Fruit fly (Drosophila melanogaster): ENCODE data around the gene spir.

Gene spir

DNA sequence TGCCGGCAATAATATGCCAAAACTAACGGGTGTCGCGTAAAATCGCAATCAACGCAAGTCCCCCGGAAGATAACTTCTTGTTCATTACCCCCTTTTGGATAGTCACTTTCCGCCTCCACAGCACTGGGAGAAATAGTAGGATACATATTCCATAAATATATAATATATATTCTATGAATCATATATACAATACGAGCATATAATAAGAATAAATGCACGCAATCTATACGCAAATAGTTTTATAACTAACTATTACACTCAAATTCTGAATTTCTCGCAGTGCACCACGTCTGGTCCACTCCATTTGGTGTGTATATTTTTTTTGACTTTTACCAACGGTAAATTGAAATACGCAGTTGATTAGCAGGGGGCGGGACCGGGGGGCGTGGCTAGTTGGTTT lies 59.1 kb downstream of the spir start (continued):
- TF ChIP-seq jing (GFP tag; optimal IDR thresholded peaks at IDR 0.05) (no peak), Adf1 (GFP tag; IDR thresholded peaks at IDR 0.05) (no peak), Oaz (GFP tag; IDR thresholded peaks at IDR 0.05) (no peak), zfh1 (GFP tag; IDR thresholded peaks at IDR 0.05) (0 out of 3 replicates have a peak, but pooled peaks have one; percentile 5), Bdp1 (GFP tag; optimal IDR thresholded peaks at IDR 0.05) (no peak), CG10209 (GFP tag; optimal IDR thresholded peaks at IDR 0.05) (peak; percentile 15), CG3847 (GFP tag; IDR thresholded peaks at IDR 0.05) (no peak), CG17612 (GFP tag; IDR thresholded peaks at IDR 0.05) (no peak), Dbx (GFP tag; IDR thresholded peaks at IDR 0.05) (no peak), CG9817 (tag; optimal IDR thresholded peaks at IDR 0.05) (no peak), Xrp1 (GFP tag; IDR thresholded peaks at IDR 0.05) (peak; percentile 35; the same call in 1 of the 2 replicates), CG18599 (GFP tag; optimal IDR thresholded peaks at IDR 0.05) (peak; percentile 1), CG14441 (GFP tag; IDR thresholded peaks at IDR 0.05) (no peak), CG4820 (GFP tag; optimal IDR thresholded peaks at IDR 0.05) (peak; percentile 2), her (GFP tag; optimal IDR thresholded peaks at IDR 0.05) (no peak), so (GFP tag; IDR thresholded peaks at IDR 0.05) (no peak), gsb (GFP tag; IDR thresholded peaks at IDR 0.05) (no peak), ara (GFP tag; IDR thresholded peaks at IDR 0.05) (no peak), lilli (GFP tag; optimal IDR thresholded peaks at IDR 0.05) (no peak), unpg (GFP tag; optimal IDR thresholded peaks at IDR 0.05) (no peak), CG7556 (GFP tag; optimal IDR thresholded peaks at IDR 0.05) (no peak), sr (GFP tag; IDR thresholded peaks at IDR 0.05) (no peak), CG16779 (GFP tag; IDR thresholded peaks at IDR 0.05) (no peak), Dref (GFP tag; IDR thresholded peaks at IDR 0.05) (no peak), CG11247 (GFP tag; IDR thresholded peaks at IDR 0.05) (no peak), sob (GFP tag; IDR thresholded peaks at IDR 0.05) (no peak), grn (GFP tag; optimal IDR thresholded peaks at IDR 0.05) (no peak), Hr51 (GFP tag; optimal IDR thresholded peaks at IDR 0.05) (no peak), CG15073 (GFP tag; optimal IDR thresholded peaks at IDR 0.05) (no peak), NK7.1 (GFP tag; optimal IDR thresholded peaks at IDR 0.05) (no peak), CG11085 (GFP tag; IDR thresholded peaks at IDR 0.05) (no peak), CG4617 (GFP tag; optimal IDR thresholded peaks at IDR 0.05; ENCODE audit: borderline replicate concordance) (no peak), CG6791 (GFP tag; IDR thresholded peaks at IDR 0.05; ENCODE audit: partially characterized antibody) (no peak), HmgD (GFP tag; optimal IDR thresholded peaks at IDR 0.05) (no peak), Vsx1 (GFP tag; optimal IDR thresholded peaks at IDR 0.05) (no peak), trh (GFP tag; optimal IDR thresholded peaks at IDR 0.05) (no peak), aop (GFP tag; IDR thresholded peaks at IDR 0.05) (no peak), CG15011 (GFP tag; optimal IDR thresholded peaks at IDR 0.05) (no peak), gem (tag; optimal IDR thresholded peaks at IDR 0.05) (no peak), CG11723 (GFP tag; optimal IDR thresholded peaks at IDR 0.05) (no peak), ham (GFP tag; IDR thresholded peaks at IDR 0.05) (no peak), HmgZ (tag; optimal IDR thresholded peaks at IDR 0.05) (no peak), danr (GFP tag; IDR thresholded peaks at IDR 0.05) (no peak), CG30403 (GFP tag; optimal IDR thresholded peaks at IDR 0.05) (peak; percentile 9), CG17829 (tag; optimal IDR thresholded peaks at IDR 0.05) (no peak), CG5953 (GFP tag; IDR thresholded peaks at IDR 0.05) (no peak), hth (optimal IDR thresholded peaks at IDR 0.05) (no peak), gcm2 (GFP tag; optimal IDR thresholded peaks at IDR 0.05) (no peak), ERR (GFP tag; optimal IDR thresholded peaks at IDR 0.05) (no peak), CG5245 (GFP tag; optimal IDR thresholded peaks at IDR 0.05) (peak; percentile 0), stwl (tag; optimal IDR thresholded peaks at IDR 0.05) (no peak), fd96Cb (tag; optimal IDR thresholded peaks at IDR 0.05) (peak; percentile 32), D (optimal IDR thresholded peaks at IDR 0.05) (no peak), D (GFP tag; optimal IDR thresholded peaks at IDR 0.05) (peak; percentile 5)

All from whole organism, embryonic.